Fruit fly (Drosophila melanogaster): ENCODE measurements around the gene Ptpmeg.

Gene Ptpmeg

DNA sequence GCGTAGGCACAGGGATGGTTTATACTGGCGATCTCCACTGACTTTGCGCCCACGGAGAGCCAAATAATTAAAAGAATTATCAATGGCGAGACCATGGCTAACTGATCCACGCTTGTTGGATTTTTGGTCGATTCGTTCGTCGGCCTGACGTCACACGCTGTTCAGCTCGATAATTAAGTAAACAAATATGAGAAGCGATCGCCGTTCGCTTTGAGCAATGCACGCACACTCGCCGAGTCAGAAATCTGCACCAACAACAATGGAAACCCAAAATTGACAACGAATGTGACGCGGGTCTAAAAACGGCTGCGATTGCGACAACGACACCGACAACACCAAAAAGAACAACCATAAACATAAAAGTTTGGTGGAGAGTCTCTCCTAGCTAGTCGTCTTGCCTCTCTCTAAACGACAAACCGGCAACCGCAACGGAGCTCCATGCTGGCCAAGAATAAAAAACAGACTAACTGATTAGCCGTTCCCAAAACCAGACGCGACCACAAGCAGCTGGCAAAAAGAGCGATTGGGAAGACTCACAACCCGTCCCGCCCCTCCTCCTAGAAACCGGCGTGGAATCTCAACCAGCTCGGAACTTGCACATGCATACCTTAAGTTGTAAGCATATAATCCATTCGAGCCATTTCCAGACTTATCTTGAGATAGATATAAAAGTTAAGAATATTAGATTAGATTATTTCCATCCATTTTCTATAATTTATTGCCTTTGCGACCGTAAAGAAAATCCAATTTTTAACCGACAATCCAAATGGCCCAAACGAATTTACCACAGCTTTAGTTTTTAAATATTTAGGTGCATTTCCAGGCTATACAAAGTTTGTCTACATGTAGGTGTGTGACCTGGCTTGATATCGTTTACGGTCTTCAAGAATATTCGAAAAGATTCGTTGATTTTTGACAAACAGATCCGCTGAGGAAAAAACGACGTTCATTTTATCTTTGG is 4.2 kb downstream of the Ptpmeg start, which contains the start of gene mthl9 (continued):
- TF ChIP-seq hbn (GFP tag; IDR thresholded peaks at IDR 0.05; ENCODE audit: partially characterized antibody): peak; percentile 49; the same call in 1 of the 2 replicates
- TF ChIP-seq sna (GFP tag; IDR thresholded peaks at IDR 0.05; ENCODE audit: partially characterized antibody): 0 out of 2 replicates have a peak, but pooled peaks have one; percentile 35
- peak; percentile 11 for TF ChIP-seq tap (tag; optimal IDR thresholded peaks at IDR 0.05)
- TF ChIP-seq CTCF (GFP tag; optimal IDR thresholded peaks at IDR 0.05): peak; percentile 80
- TF ChIP-seq seq (GFP tag; IDR thresholded peaks at IDR 0.05): 0 out of 2 replicates have a peak, but pooled peaks have one; percentile 19
- TF ChIP-seq so (GFP tag; IDR thresholded peaks at IDR 0.05): peak; percentile 74; the same call in 2 of the 3 replicates
- TF ChIP-seq run (tag; optimal IDR thresholded peaks at IDR 0.05): peak; percentile 71
- peak; percentile 38 for TF ChIP-seq Dp (GFP tag; optimal IDR thresholded peaks at IDR 0.05)
- TF ChIP-seq unc-4 (GFP tag; IDR thresholded peaks at IDR 0.05; ENCODE audit: partially characterized antibody): 0 out of 2 replicates have a peak, but pooled peaks have one; percentile 51
- peak; percentile 53 for TF ChIP-seq CG12155 (GFP tag; optimal IDR thresholded peaks at IDR 0.05)
- no peak for TF ChIP-seq tin (GFP tag; optimal IDR thresholded peaks at IDR 0.05)
- peak; percentile 56; the same call in 1 of the 3 replicates for TF ChIP-seq CG34422 (GFP tag; IDR thresholded peaks at IDR 0.05)
- TF ChIP-seq unpg (GFP tag; optimal IDR thresholded peaks at IDR 0.05): no peak
- peak; percentile 77 for TF ChIP-seq CG15514 (GFP tag; optimal IDR thresholded peaks at IDR 0.05)

DNA sequence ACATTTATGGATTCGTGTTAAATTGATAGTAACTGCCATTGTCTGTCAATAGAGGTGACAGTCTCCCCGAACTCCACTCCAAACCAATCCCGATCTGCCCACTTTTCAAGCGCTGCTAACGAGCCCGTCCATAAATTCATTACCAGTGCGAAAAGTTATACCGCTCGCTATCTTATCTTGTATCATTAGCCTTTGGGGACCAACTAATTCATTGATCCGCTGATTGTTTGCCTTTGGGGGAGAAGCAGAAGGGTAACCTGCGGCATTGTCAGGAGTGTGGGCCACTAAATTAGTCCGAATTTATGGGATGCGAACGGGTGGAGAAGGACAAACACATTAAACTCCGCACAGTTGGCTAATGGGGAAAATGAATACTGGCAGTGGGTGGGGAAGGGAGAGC is 9.3 kb downstream of the Ptpmeg start:
- TF ChIP-seq CG11695 (GFP tag; IDR thresholded peaks at IDR 0.05) (no peak), CG1529 (GFP tag; optimal IDR thresholded peaks at IDR 0.05) (no peak), knrl (GFP tag; IDR thresholded peaks at IDR 0.05; ENCODE audit: partially characterized antibody) (no peak), Hmx (GFP tag; optimal IDR thresholded peaks at IDR 0.05) (no peak), Bteb2 (GFP tag; optimal IDR thresholded peaks at IDR 0.05) (no peak), CG3281 (GFP tag; optimal IDR thresholded peaks at IDR 0.05) (no peak), ind (GFP tag; optimal IDR thresholded peaks at IDR 0.05) (no peak), exex (tag; optimal IDR thresholded peaks at IDR 0.05) (peak; percentile 72), grn (GFP tag; optimal IDR thresholded peaks at IDR 0.05) (peak; percentile 17), sug (tag; optimal IDR thresholded peaks at IDR 0.05) (peak; percentile 50), vvl (GFP tag; IDR thresholded peaks at IDR 0.05) (no peak), CG18764 (GFP tag; optimal IDR thresholded peaks at IDR 0.05) (no peak), lab (GFP tag; optimal IDR thresholded peaks at IDR 0.05) (peak; percentile 48)

- TF ChIP-seq mirr (GFP tag; optimal IDR thresholded peaks at IDR 0.05) (peak; percentile 68), Aef1 (GFP tag; IDR thresholded peaks at IDR 0.05) (no peak), grn (GFP tag; optimal IDR thresholded peaks at IDR 0.05) (peak; percentile 21), NFAT (GFP tag; IDR thresholded peaks at IDR 0.05) (no peak), exex (tag; optimal IDR thresholded peaks at IDR 0.05) (peak; percentile 55), HmgZ (tag; optimal IDR thresholded peaks at IDR 0.05) (no peak), CG34376 (GFP tag; optimal IDR thresholded peaks at IDR 0.05) (peak; percentile 17), Deaf1 (tag; optimal IDR thresholded peaks at IDR 0.05) (peak; percentile 12), CG9609 (GFP tag; optimal IDR thresholded peaks at IDR 0.05) (no peak)
These were observed 10.2 kb downstream of the Ptpmeg start for dm6 chr3L:338116-338515.

DNA sequence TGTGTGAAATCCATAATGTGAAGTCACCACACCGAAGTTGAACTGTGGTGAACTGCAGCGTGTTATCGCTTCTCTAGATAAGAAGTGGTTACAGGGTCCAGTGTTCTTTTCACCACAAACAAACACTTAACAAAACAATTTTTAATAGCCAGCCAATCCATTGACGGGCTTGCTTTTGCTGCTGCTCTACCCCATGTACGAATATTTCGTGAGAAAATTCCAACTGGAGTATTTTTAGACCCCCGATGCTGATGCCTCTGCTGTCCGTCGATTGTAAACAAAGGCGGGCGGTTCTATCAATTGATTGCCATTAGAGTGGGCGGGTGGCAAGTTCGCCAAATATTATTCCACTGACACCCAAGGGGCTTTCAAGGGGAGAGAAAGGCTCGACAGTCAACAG is 11.2 kb downstream of the Ptpmeg start:
- TF ChIP-seq CG2116 (GFP tag; optimal IDR thresholded peaks at IDR 0.05): no peak
- peak; percentile 9 for TF ChIP-seq CHES-1-like (GFP tag; optimal IDR thresholded peaks at IDR 0.05)
- TF ChIP-seq Opbp (GFP tag; IDR thresholded peaks at IDR 0.05; ENCODE audit: partially characterized antibody): no peak
- TF ChIP-seq CG31224 (GFP tag; IDR thresholded peaks at IDR 0.05): no peak
- no peak for TF ChIP-seq CG8281 (tag; optimal IDR thresholded peaks at IDR 0.05)
- no peak for TF ChIP-seq Scr (GFP tag; IDR thresholded peaks at IDR 0.05; ENCODE audit: partially characterized antibody)
- TF ChIP-seq Ssrp (tag; optimal IDR thresholded peaks at IDR 0.05): no peak
- peak; percentile 6 for TF ChIP-seq Meics (GFP tag; optimal IDR thresholded peaks at IDR 0.05)
- TF ChIP-seq CG6654 (GFP tag; optimal IDR thresholded peaks at IDR 0.05): no peak
- no peak for TF ChIP-seq Oaz (GFP tag; IDR thresholded peaks at IDR 0.05)
- no peak for TF ChIP-seq Blimp-1 (GFP tag; optimal IDR thresholded peaks at IDR 0.05)
- TF ChIP-seq CG14441 (GFP tag; IDR thresholded peaks at IDR 0.05): 0 out of 2 replicates have a peak, but pooled peaks have one; percentile 10

All from whole organism, embryonic.